Fruit fly (Drosophila melanogaster): ENCODE results near the gene sav.

DNA sequence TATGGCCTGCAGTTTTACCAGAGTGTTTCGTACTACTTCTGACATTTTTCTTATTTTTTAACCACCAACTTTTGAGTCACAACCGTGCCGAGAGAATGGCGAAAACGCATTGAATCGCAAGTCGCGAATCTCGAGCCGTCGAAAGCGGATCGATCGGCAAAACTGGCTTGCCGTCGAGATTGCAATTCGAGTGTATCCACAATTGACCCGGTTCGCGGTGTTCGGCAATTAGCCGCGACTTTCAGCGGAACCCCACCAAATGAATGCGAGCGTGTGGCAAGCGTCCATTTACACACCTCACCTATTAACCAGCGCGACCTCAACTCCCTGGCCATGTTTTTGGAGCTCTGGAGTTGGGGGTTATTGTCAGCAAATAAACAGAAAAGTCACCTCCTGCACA is 25.6 kb downstream of the sav start, which contains the start of gene CG13833:
- TF ChIP-seq Dif (GFP tag; optimal IDR thresholded peaks at IDR 0.05; ENCODE audit: partially characterized antibody) (no peak), Dfd (GFP tag; optimal IDR thresholded peaks at IDR 0.05) (no peak), Mio (GFP tag; optimal IDR thresholded peaks at IDR 0.05) (no peak), usp (GFP tag; optimal IDR thresholded peaks at IDR 0.05) (no peak), Myc (optimal IDR thresholded peaks at IDR 0.05) (no peak), dsf (GFP tag; optimal IDR thresholded peaks at IDR 0.05; ENCODE audit: borderline replicate concordance) (no peak), fru (GFP tag; optimal IDR thresholded peaks at IDR 0.05) (no peak), pan (optimal IDR thresholded peaks at IDR 0.05) (no peak), Rel (GFP tag; optimal IDR thresholded peaks at IDR 0.05) (no peak), Rel (tag; optimal IDR thresholded peaks at IDR 0.05) (no peak), brk (GFP tag; optimal IDR thresholded peaks at IDR 0.05) (no peak), Jra (GFP tag; optimal IDR thresholded peaks at IDR 0.05) (no peak), woc (GFP tag; optimal IDR thresholded peaks at IDR 0.05) (no peak), GATAd (GFP tag; optimal IDR thresholded peaks at IDR 0.05) (no peak), HLH106 (tag; optimal IDR thresholded peaks at IDR 0.05) (no peak)

All from whole organism, wandering third instar larva.